Fruit fly (Drosophila melanogaster) whole organism, adult: ENCODE measurements around the gene PIP82.

Experiments used
- CG5204 ChIP-seq: fragments of 200-800 bp; sonication (Bioruptor generic); optimal IDR thresholded peaks from 2 replicates; lab custom pipeline; 2016; ENCODE audit warnings: missing biosample characterization, missing genetic modification characterization
- CG7045 ChIP-seq: fragments of 200-800 bp; sonication (Bioruptor generic); optimal IDR thresholded peaks from 2 replicates; lab custom pipeline; 2017; ENCODE audit warnings: missing biosample characterization, mild to moderate bottlenecking, missing genetic modification characterization

- TF ChIP-seq CG5204 (GFP tag; lab: Kevin White, UChicago) = no peak
- no peak for TF ChIP-seq CG7045
Observed at dm6 chrX:8523572-8524155, 5.8 kb downstream of the PIP82 start.
